2 worm cellular contexts compared by ENCODE assay signal in the genomic region with DNA sequence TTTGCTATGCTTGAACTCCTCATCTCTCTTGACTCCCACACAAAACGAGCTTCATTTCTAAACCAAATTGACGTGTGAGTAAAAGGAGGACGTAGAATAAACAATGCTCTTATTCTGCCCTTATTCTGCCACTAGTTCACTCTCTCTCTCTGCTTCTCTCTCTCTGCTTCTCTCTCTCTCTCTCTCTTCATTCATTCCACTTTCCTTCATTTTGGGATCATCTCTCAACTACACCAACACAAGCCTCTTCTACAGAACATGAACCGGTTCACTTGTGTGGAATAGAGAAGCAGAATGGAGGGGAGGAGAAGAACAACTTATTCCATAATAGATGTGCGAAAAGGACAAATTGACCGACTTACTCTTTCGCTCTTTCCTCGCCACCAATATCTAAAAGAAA.
TF ChIP-seq lines count a peak whose summit lies in the region.

No protein-coding gene starts in this region.

TF ChIP-seq in whole organism, L1 larva, 84 proteins besides CTCF, POLR2A, EP300 and RAD21 (continued from another document):
- TF ChIP-seq efl-1 (optimal IDR thresholded peaks at IDR 0.05; lab: Kevin White, UChicago), result peak in 1 of 2 experiments; percentile 22
- TF ChIP-seq efl-1 (GFP tag; optimal IDR thresholded peaks at IDR 0.05 in 1 of 2; lab: Kevin White, UChicago), result no peak
- no peak for TF ChIP-seq ztf-4 (tag; optimal IDR thresholded peaks at IDR 0.05; lab: Kevin White, UChicago)
- TF ChIP-seq mab-9 (GFP tag; IDR thresholded peaks at IDR 0.05; lab: Robert Waterston, UW), result no peak
- TF ChIP-seq mef-2 (tag; optimal IDR thresholded peaks at IDR 0.05; lab: Kevin White, UChicago), result no peak
- no peak for TF ChIP-seq ceh-8 (GFP tag; optimal IDR thresholded peaks at IDR 0.05; lab: Kevin White, UChicago)
- no peak for TF ChIP-seq pqm-1 (tag; optimal IDR thresholded peaks at IDR 0.05; lab: Kevin White, UChicago)
- no peak for TF ChIP-seq hlh-4 (tag; optimal IDR thresholded peaks at IDR 0.05; lab: Kevin White, UChicago)
- no peak for TF ChIP-seq nhr-20 (tag; optimal IDR thresholded peaks at IDR 0.05; lab: Kevin White, UChicago)
- TF ChIP-seq tbx-2 (tag; optimal IDR thresholded peaks at IDR 0.05; lab: Kevin White, UChicago), result no peak
- no peak for TF ChIP-seq lin-35 (GFP tag; optimal IDR thresholded peaks at IDR 0.05; lab: Kevin White, UChicago)
- no peak for TF ChIP-seq dpl-1 (GFP tag; optimal IDR thresholded peaks at IDR 0.05; lab: Kevin White, UChicago)
- no peak for TF ChIP-seq ets-5 (GFP tag; IDR thresholded peaks at IDR 0.05; lab: Robert Waterston, UW)
- TF ChIP-seq nhr-84 (tag; optimal IDR thresholded peaks at IDR 0.05; lab: Kevin White, UChicago), result no peak
- no peak for TF ChIP-seq vab-15 (tag; optimal IDR thresholded peaks at IDR 0.05; lab: Kevin White, UChicago)
- no peak for TF ChIP-seq nhr-12 (tag; optimal IDR thresholded peaks at IDR 0.05; lab: Kevin White, UChicago)
- TF ChIP-seq ceh-82 (tag; optimal IDR thresholded peaks at IDR 0.05; lab: Kevin White, UChicago), result no peak
- peak; percentile 71 for TF ChIP-seq blmp-1 (tag; optimal IDR thresholded peaks at IDR 0.05; lab: Kevin White, UChicago)
- TF ChIP-seq elt-3 (tag; optimal IDR thresholded peaks at IDR 0.05; lab: Kevin White, UChicago), result no peak
TF ChIP-seq in whole organism, L1 larva: peak in this region for 5.

TF ChIP-seq in whole organism, L2 larva, 48 proteins besides CTCF, POLR2A, EP300 and RAD21 (continued from another document):
- TF ChIP-seq ztf-4 (tag; optimal IDR thresholded peaks at IDR 0.05; lab: Kevin White, UChicago) (no peak), nhr-6 (tag; optimal IDR thresholded peaks at IDR 0.05; lab: Kevin White, UChicago) (no peak), ztf-11 (tag; optimal IDR thresholded peaks at IDR 0.05; lab: Kevin White, UChicago) (no peak), lsy-2 (tag; optimal IDR thresholded peaks at IDR 0.05; lab: Kevin White, UChicago) (peak in 1 of 2 experiments; percentile 28)
